Fruit fly (Drosophila melanogaster) whole organism, embryonic: Measurements from ENCODE around the gene Tasp1.

Source experiments
- CG11456 ChIP-seq: fragments of 200-800 bp; sonication (Bioruptor generic); IDR thresholded peaks from 3 replicates; pipeline ENCODE4 v1.3.6; 2022; ENCODE audit warnings: missing biosample characterization, missing genetic modification characterization
- CG11695 ChIP-seq: fragments of 200-800 bp; sonication (Bioruptor generic); IDR thresholded peaks from 3 replicates; pipeline ENCODE4 v1.3.6; 2022; ENCODE audit warnings: missing biosample characterization, missing genetic modification characterization
- CG13775 ChIP-seq: fragments of 200-800 bp; sonication (Bioruptor generic); optimal IDR thresholded peaks from 3 replicates; lab custom pipeline; 2017; ENCODE audit warnings: missing biosample characterization, mild to moderate bottlenecking, missing genetic modification characterization
- CG14710 ChIP-seq: fragments of 200-800 bp; sonication (Bioruptor generic); optimal IDR thresholded peaks from 3 replicates; lab custom pipeline; 2019; ENCODE audit warnings: missing biosample characterization, mild to moderate bottlenecking, missing genetic modification characterization, moderate library complexity
- CG15514 ChIP-seq: fragments of 200-800 bp; sonication (Bioruptor generic); optimal IDR thresholded peaks from 3 replicates; lab custom pipeline; 2017; ENCODE audit warnings: missing biosample characterization, missing genetic modification characterization, mild to moderate bottlenecking, moderate library complexity, missing genetic modification reagents
- CG16779 ChIP-seq: fragments of 200-800 bp; sonication (Bioruptor generic); IDR thresholded peaks from 2 replicates; pipeline ENCODE4 v1.3.6; 2022; ENCODE audit warnings: missing biosample characterization, missing genetic modification characterization
- CG17912 ChIP-seq: fragments of 200-800 bp; sonication (Bioruptor generic); optimal IDR thresholded peaks from 2 replicates; lab custom pipeline; 2018; ENCODE audit warnings: missing biosample characterization, mild to moderate bottlenecking, missing genetic modification characterization
- CG2116 ChIP-seq: fragments of 200-800 bp; sonication (Bioruptor generic); optimal IDR thresholded peaks from 3 replicates; lab custom pipeline; 2018; ENCODE audit warnings: missing biosample characterization, mild to moderate bottlenecking, missing genetic modification characterization
- CG2199 ChIP-seq: fragments of 200-800 bp; sonication (Bioruptor generic); IDR thresholded peaks from 3 replicates; pipeline ENCODE4 v1.3.6; 2022; ENCODE audit warnings: missing biosample characterization, missing genetic modification characterization
- CG30403 ChIP-seq: fragments of 200-800 bp; sonication (Bioruptor generic); optimal IDR thresholded peaks from 3 replicates; lab custom pipeline; 2016; ENCODE audit warnings: missing biosample characterization, missing genetic modification characterization
- CG33213 ChIP-seq: fragments of 200-800 bp; sonication (Bioruptor generic); optimal IDR thresholded peaks from 3 replicates; lab custom pipeline; 2016; ENCODE audit warnings: missing biosample characterization, missing genetic modification characterization
- CG3847 ChIP-seq: fragments of 200-800 bp; sonication (Bioruptor generic); IDR thresholded peaks from 2 replicates; pipeline ENCODE4 v1.3.6; 2022; ENCODE audit warnings: missing biosample characterization, missing genetic modification characterization
- CG5953 ChIP-seq: fragments of 200-800 bp; sonication (Bioruptor generic); IDR thresholded peaks from 2 replicates; pipeline ENCODE4 v1.3.6; 2022; ENCODE audit warnings: missing biosample characterization, missing genetic modification characterization
- CG7745 ChIP-seq: fragments of 200-800 bp; sonication (Bioruptor generic); optimal IDR thresholded peaks from 2 replicates; lab custom pipeline; 2018; ENCODE audit warnings: missing biosample characterization, mild to moderate bottlenecking, missing genetic modification characterization, moderate library complexity
- CG7786 ChIP-seq: fragments of 200-800 bp; sonication (Bioruptor generic); optimal IDR thresholded peaks from 2 replicates; lab custom pipeline; 2016; ENCODE audit warnings: missing biosample characterization, missing genetic modification characterization
- CG9727 ChIP-seq: fragments of 200-800 bp; sonication (Bioruptor generic); optimal IDR thresholded peaks from 3 replicates; lab custom pipeline; 2017; ENCODE audit warnings: missing biosample characterization, mild to moderate bottlenecking, missing genetic modification characterization
- CG9797 ChIP-seq: fragments of 200-800 bp; sonication (Bioruptor generic); optimal IDR thresholded peaks from 3 replicates; lab custom pipeline; 2018; ENCODE audit warnings: missing biosample characterization, mild to moderate bottlenecking, missing genetic modification characterization
- D19B ChIP-seq: fragments of 200-800 bp; sonication (Bioruptor generic); optimal IDR thresholded peaks from 2 replicates; lab custom pipeline; 2017; ENCODE audit warnings: missing biosample characterization, mild to moderate bottlenecking, missing genetic modification characterization
- Dbx ChIP-seq: fragments of 200-800 bp; sonication (Bioruptor generic); IDR thresholded peaks from 3 replicates; pipeline ENCODE4 v1.3.6; 2022; ENCODE audit warnings: missing biosample characterization, missing genetic modification characterization
- Dek ChIP-seq: fragments of 200-800 bp; sonication (Bioruptor generic); optimal IDR thresholded peaks from 3 replicates; lab custom pipeline; 2019; ENCODE audit warnings: missing biosample characterization, mild to moderate bottlenecking, missing genetic modification characterization, moderate library complexity
- E2f2 ChIP-seq: fragments of 200-800 bp; sonication (Bioruptor generic); IDR thresholded peaks from 2 replicates; pipeline ENCODE4 v1.3.6; 2022; ENCODE audit warnings: missing biosample characterization, missing genetic modification characterization
- Ets65A ChIP-seq: fragments of 200-800 bp; sonication (Bioruptor generic); peaks from one replicate; lab custom pipeline; 2016; ENCODE audit warnings: missing biosample characterization, missing genetic modification characterization
- HLH54F ChIP-seq: fragments of 200-800 bp; sonication (Bioruptor generic); optimal IDR thresholded peaks from 3 replicates; lab custom pipeline; 2016; ENCODE audit warnings: missing biosample characterization, missing genetic modification characterization
- Hey ChIP-seq: fragments of 200-800 bp; sonication (Bioruptor generic); optimal IDR thresholded peaks from 3 replicates; lab custom pipeline; 2018; ENCODE audit warnings: missing biosample characterization, mild to moderate bottlenecking, missing genetic modification characterization
- Ravus ChIP-seq: fragments of 200-800 bp; sonication (Bioruptor generic); IDR thresholded peaks from 2 replicates; pipeline ENCODE4 v1.3.6; 2022; ENCODE audit warnings: missing biosample characterization, missing genetic modification characterization
- Rx ChIP-seq: fragments of 200-800 bp; sonication (Bioruptor generic); IDR thresholded peaks from 2 replicates; pipeline ENCODE4 v1.3.6; 2022; ENCODE audit warnings: missing biosample characterization, missing genetic modification characterization
- Vsx1 ChIP-seq: fragments of 200-800 bp; sonication (Bioruptor generic); optimal IDR thresholded peaks from 2 replicates; lab custom pipeline; 2017; ENCODE audit warnings: missing biosample characterization, mild to moderate bottlenecking, missing genetic modification characterization, missing genetic modification reagents
- Xbp1 ChIP-seq: fragments of 200-800 bp; sonication (Bioruptor generic); optimal IDR thresholded peaks from 3 replicates; lab custom pipeline; 2016; ENCODE audit warnings: missing biosample characterization, mild to moderate bottlenecking, missing genetic modification characterization
- bbx ChIP-seq: fragments of 200-800 bp; sonication (Bioruptor generic); IDR thresholded peaks from 2 replicates; pipeline ENCODE4 v1.3.6; 2022; ENCODE audit warnings: missing biosample characterization, missing genetic modification characterization; ENCODE audit not compliant: partially characterized antibody
- cas ChIP-seq: fragments of 200-800 bp; sonication (Bioruptor generic); IDR thresholded peaks from 2 replicates; pipeline ENCODE4 v1.3.6; 2022; ENCODE audit warnings: missing biosample characterization, missing genetic modification characterization
- corto ChIP-seq: fragments of 200-800 bp; sonication (Bioruptor generic); optimal IDR thresholded peaks from 2 replicates; lab custom pipeline; 2016; ENCODE audit warnings: missing biosample characterization, mild to moderate bottlenecking, missing genetic modification characterization, moderate library complexity
- crp ChIP-seq, 2 experiments: fragments of 200-800 bp; sonication (Bioruptor generic); optimal IDR thresholded peaks; 2 replicates in 1 of 2; 3 replicates in 1 of 2; lab custom pipeline; 2017; ENCODE audit warnings: missing biosample characterization in 2 of 2, missing genetic modification characterization in 2 of 2, mild to moderate bottlenecking in 1 of 2, moderate library complexity in 1 of 2
- grau ChIP-seq: fragments of 200-800 bp; optimal IDR thresholded peaks from 3 replicates; lab custom pipeline; 2019; ENCODE audit warnings: missing biosample characterization, mild to moderate bottlenecking, missing genetic modification characterization, moderate library complexity
- hkb ChIP-seq, 2 experiments: fragments of 200-800 bp in 1 of 2; fragments of >200 bp in 1 of 2; sonication (Bioruptor generic) in 1 of 2; IDR thresholded peaks in 1 of 2; optimal IDR thresholded peaks in 1 of 2; 2 replicates each; pipeline versions ENCODE4 v1.3.6 to Lab custom; 2017 to 2022; ENCODE audit warnings: missing biosample characterization in 1 of 2, missing genetic modification characterization in 1 of 2
- ind ChIP-seq: fragments of 200-800 bp; sonication (Bioruptor generic); optimal IDR thresholded peaks from 3 replicates; lab custom pipeline; 2016; ENCODE audit warnings: missing biosample characterization, missing genetic modification characterization
- kni ChIP-seq: fragments of 200-800 bp; sonication (Bioruptor generic); optimal IDR thresholded peaks from 3 replicates; lab custom pipeline; 2017; ENCODE audit warnings: mild to moderate bottlenecking, missing biosample characterization, missing genetic modification reagents, missing genetic modification characterization
- lmd ChIP-seq: fragments of 200-800 bp; sonication (Bioruptor generic); IDR thresholded peaks from 2 replicates; pipeline ENCODE4 v1.3.6; 2022; ENCODE audit warnings: missing biosample characterization, missing genetic modification characterization
- nmo ChIP-seq: fragments of 200-800 bp; sonication (Bioruptor generic); optimal IDR thresholded peaks from 2 replicates; lab custom pipeline; 2018; ENCODE audit warnings: missing biosample characterization, mild to moderate bottlenecking, missing genetic modification characterization, moderate library complexity
- pnt ChIP-seq: fragments of 200-800 bp; sonication (Bioruptor generic); optimal IDR thresholded peaks from 3 replicates; lab custom pipeline; 2016; ENCODE audit warnings: missing biosample characterization, missing genetic modification characterization
- ranshi ChIP-seq: fragments of 200-800 bp; sonication (Bioruptor generic); IDR thresholded peaks from 2 replicates; pipeline ENCODE4 v1.3.6; 2022; ENCODE audit warnings: missing biosample characterization, missing genetic modification characterization
- sima ChIP-seq: fragments of 200-800 bp; sonication (Bioruptor generic); optimal IDR thresholded peaks from 2 replicates; lab custom pipeline; 2016; ENCODE audit warnings: missing biosample characterization, missing genetic modification characterization
- sna ChIP-seq: fragments of 200-800 bp; sonication (Bioruptor generic); IDR thresholded peaks from 2 replicates; pipeline ENCODE4 v1.3.6; 2022; ENCODE audit warnings: missing biosample characterization, missing genetic modification characterization; ENCODE audit not compliant: partially characterized antibody
- sob ChIP-seq: fragments of 200-800 bp; sonication (Bioruptor generic); IDR thresholded peaks from 2 replicates; pipeline ENCODE4 v1.3.6; 2022; ENCODE audit warnings: missing biosample characterization, missing genetic modification characterization
- tna ChIP-seq: fragments of 200-800 bp; sonication (Bioruptor generic); IDR thresholded peaks from 2 replicates; pipeline ENCODE4 v1.3.6; 2022; ENCODE audit warnings: missing biosample characterization, missing genetic modification characterization; ENCODE audit not compliant: partially characterized antibody
- vnd ChIP-seq: fragments of 200-800 bp; sonication (Bioruptor generic); IDR thresholded peaks from 3 replicates; pipeline ENCODE4 v1.3.6; 2022; ENCODE audit warnings: missing biosample characterization, missing genetic modification characterization; ENCODE audit not compliant: partially characterized antibody
- vvl ChIP-seq: fragments of 200-800 bp; sonication (Bioruptor generic); IDR thresholded peaks from 2 replicates; pipeline ENCODE4 v1.3.6; 2022; ENCODE audit warnings: missing biosample characterization, missing genetic modification characterization
- yki ChIP-seq: fragments of >200 bp; optimal IDR thresholded peaks from 3 replicates; lab custom pipeline; 2018
- zen2 ChIP-seq: fragments of 200-800 bp; sonication (Bioruptor generic); IDR thresholded peaks from 3 replicates; pipeline ENCODE4 v1.3.6; 2022; ENCODE audit warnings: missing biosample characterization, missing genetic modification characterization; ENCODE audit not compliant: partially characterized antibody
- zf30C ChIP-seq: fragments of 200-800 bp; sonication (Bioruptor generic); optimal IDR thresholded peaks from 3 replicates; lab custom pipeline; 2018; ENCODE audit warnings: missing biosample characterization, mild to moderate bottlenecking, missing genetic modification characterization

Gene Tasp1

dm6 chr3L:16045083-16045830 is 42.1 kb downstream of the Tasp1 start (continued):
- TF ChIP-seq zen2, result no peak
- TF ChIP-seq crp (GFP tag; optimal IDR thresholded peaks at IDR 0.05; lab: Kevin White, UChicago), result no peak
- no peak for TF ChIP-seq CG9797
- no peak for TF ChIP-seq cas (GFP tag; lab: Robert Waterston, UW)
- TF ChIP-seq bbx (GFP tag; lab: Robert Waterston, UW), result no peak
- peak; percentile 40 for TF ChIP-seq sob (GFP tag; lab: Robert Waterston, UW)
- TF ChIP-seq ind (GFP tag; lab: Kevin White, UChicago), result no peak
- peak; percentile 52 for TF ChIP-seq ranshi (GFP tag; lab: Robert Waterston, UW)
- TF ChIP-seq CG30403 (GFP tag; lab: Kevin White, UChicago), result peak; percentile 36
- TF ChIP-seq Dek (tag; lab: Kevin White, UChicago), result peak; percentile 1
- no peak for TF ChIP-seq CG9727 (GFP tag; lab: Kevin White, UChicago)
- TF ChIP-seq sima (GFP tag; lab: Kevin White, UChicago), result no peak
- TF ChIP-seq Xbp1 (GFP tag; lab: Kevin White, UChicago), result peak; percentile 11
- peak; percentile 67; the same call in 1 of the 3 replicates for TF ChIP-seq CG2199 (GFP tag; lab: Robert Waterston, UW)
- TF ChIP-seq CG3847 (GFP tag; lab: Robert Waterston, UW), result 0 out of 2 replicates have a peak, but pooled peaks have one; percentile 30
- no peak for TF ChIP-seq D19B (GFP tag; lab: Kevin White, UChicago)
- TF ChIP-seq hkb (optimal IDR thresholded peaks at IDR 0.05; lab: Kevin White, UChicago), result no peak
- TF ChIP-seq hkb (GFP tag; IDR thresholded peaks at IDR 0.05; lab: Robert Waterston, UW), result peak; percentile 51
- TF ChIP-seq vvl, result peak; percentile 47
- no peak for TF ChIP-seq CG7786 (GFP tag; lab: Kevin White, UChicago)
- no peak for TF ChIP-seq Vsx1
- no peak for TF ChIP-seq yki (lab: Kevin White, UChicago)
- TF ChIP-seq CG33213, result no peak
- no peak for TF ChIP-seq corto (GFP tag; lab: Kevin White, UChicago)
- peak; percentile 76 for TF ChIP-seq Ets65A (GFP tag; lab: Kevin White, UChicago)
- no peak for TF ChIP-seq tna (GFP tag; lab: Robert Waterston, UW)
- TF ChIP-seq Dbx (GFP tag; lab: Robert Waterston, UW), result peak; percentile 53; the same call in 1 of the 3 replicates
- TF ChIP-seq zf30C (GFP tag; lab: Kevin White, UChicago), result peak; percentile 86
- peak; percentile 36 for TF ChIP-seq lmd
- peak; percentile 41 for TF ChIP-seq kni (GFP tag; lab: Kevin White, UChicago)
- no peak for TF ChIP-seq CG16779 (GFP tag; lab: Robert Waterston, UW)
- no peak for TF ChIP-seq CG15514 (GFP tag; lab: Kevin White, UChicago)
- TF ChIP-seq CG11456 (GFP tag; lab: Robert Waterston, UW), result no peak
- TF ChIP-seq CG11695, result peak; percentile 73
- TF ChIP-seq HLH54F (GFP tag; lab: Kevin White, UChicago), result no peak
- peak; percentile 12 for TF ChIP-seq CG14710 (tag; lab: Kevin White, UChicago)
- TF ChIP-seq grau (tag; lab: Kevin White, UChicago), result peak; percentile 31
- no peak for TF ChIP-seq E2f2
- peak; percentile 12; the same call in 1 of the 2 replicates for TF ChIP-seq Rx (GFP tag; lab: Robert Waterston, UW)
- peak; percentile 6; the same call in 1 of the 2 replicates for TF ChIP-seq Ravus (GFP tag; lab: Robert Waterston, UW)
- TF ChIP-seq nmo (GFP tag; lab: Kevin White, UChicago), result peak; percentile 69
- TF ChIP-seq CG5953 (GFP tag; lab: Robert Waterston, UW), result no peak
- TF ChIP-seq pnt, result peak; percentile 24
- TF ChIP-seq sna (GFP tag; lab: Robert Waterston, UW), result no peak
- TF ChIP-seq CG17912 (GFP tag; lab: Kevin White, UChicago), result no peak
- no peak for TF ChIP-seq vnd
- no peak for TF ChIP-seq Hey (tag; lab: Kevin White, UChicago)
- no peak for TF ChIP-seq CG13775 (GFP tag; lab: Kevin White, UChicago)
- TF ChIP-seq CG7745 (tag; lab: Kevin White, UChicago), result no peak
- no peak for TF ChIP-seq CG2116 (GFP tag; lab: Kevin White, UChicago)
